Fruit fly (Drosophila melanogaster) whole organism, embryonic: ENCODE data around the gene CG10943.

Source experiments
- Awh ChIP-seq: fragments of 200-800 bp; sonication (Bioruptor generic); IDR thresholded peaks from 2 replicates; pipeline ENCODE4, ENCODE4 v1.3.6; 2022; ENCODE audit warnings: missing biosample characterization, missing genetic modification characterization
- BtbVII ChIP-seq: fragments of 200-800 bp; sonication (Bioruptor generic); optimal IDR thresholded peaks from 3 replicates; lab custom pipeline; 2017; ENCODE audit warnings: missing biosample characterization, mild to moderate bottlenecking, missing genetic modification characterization
- CG10431 ChIP-seq: fragments of 200-800 bp; sonication (Bioruptor generic); optimal IDR thresholded peaks from 3 replicates; lab custom pipeline; 2018; ENCODE audit warnings: missing biosample characterization, mild to moderate bottlenecking, missing genetic modification characterization
- CG10543 ChIP-seq: fragments of 200-800 bp; sonication (Bioruptor generic); optimal IDR thresholded peaks from 3 replicates; lab custom pipeline; 2017; ENCODE audit warnings: missing biosample characterization, mild to moderate bottlenecking, missing genetic modification characterization, moderate library complexity
- CG12071 ChIP-seq: fragments of 200-800 bp; sonication (Bioruptor generic); optimal IDR thresholded peaks from 3 replicates; lab custom pipeline; 2018; ENCODE audit warnings: missing biosample characterization, mild to moderate bottlenecking, missing genetic modification characterization
- CG15073 ChIP-seq: fragments of 200-800 bp; sonication (Bioruptor generic); optimal IDR thresholded peaks from 2 replicates; lab custom pipeline; 2016; ENCODE audit warnings: missing biosample characterization, missing genetic modification characterization
- CG17328 ChIP-seq: fragments of 200-800 bp; sonication (Bioruptor generic); IDR thresholded peaks from 2 replicates; pipeline ENCODE4 v1.3.6; 2022; ENCODE audit warnings: missing biosample characterization, missing genetic modification characterization
- CG17385 ChIP-seq: fragments of 200-800 bp; sonication (Bioruptor generic); optimal IDR thresholded peaks from 3 replicates; lab custom pipeline; 2018; ENCODE audit warnings: missing biosample characterization, mild to moderate bottlenecking, missing genetic modification characterization
- CG2712 ChIP-seq: fragments of 200-800 bp; optimal IDR thresholded peaks from 3 replicates; lab custom pipeline; 2019; ENCODE audit warnings: missing biosample characterization, mild to moderate bottlenecking, missing genetic modification characterization, moderate library complexity
- CG31224 ChIP-seq: fragments of 200-800 bp; sonication (Bioruptor generic); IDR thresholded peaks from 2 replicates; pipeline ENCODE4 v1.3.6; 2022; ENCODE audit warnings: missing biosample characterization, missing genetic modification characterization
- CG34376 ChIP-seq: fragments of 200-800 bp; sonication (Bioruptor generic); optimal IDR thresholded peaks from 2 replicates; lab custom pipeline; 2018; ENCODE audit warnings: missing biosample characterization, mild to moderate bottlenecking, missing genetic modification characterization
- CG4328 ChIP-seq: fragments of 200-800 bp; sonication (Bioruptor generic); optimal IDR thresholded peaks from 3 replicates; lab custom pipeline; 2017; ENCODE audit warnings: missing biosample characterization, missing genetic modification reagents, missing genetic modification characterization
- CG4617 ChIP-seq: fragments of 200-800 bp; sonication (Bioruptor generic); optimal IDR thresholded peaks from 3 replicates; lab custom pipeline; 2016; ENCODE audit warnings: missing biosample characterization, missing genetic modification characterization, borderline replicate concordance
- CG6175 ChIP-seq: fragments of 200-800 bp; sonication (Bioruptor generic); IDR thresholded peaks from 3 replicates; pipeline ENCODE4 v1.3.6; 2022; ENCODE audit warnings: missing biosample characterization, missing genetic modification characterization
- CG7745 ChIP-seq: fragments of 200-800 bp; sonication (Bioruptor generic); optimal IDR thresholded peaks from 2 replicates; lab custom pipeline; 2018; ENCODE audit warnings: missing biosample characterization, mild to moderate bottlenecking, missing genetic modification characterization, moderate library complexity
- Deaf1 ChIP-seq: fragments of 200-800 bp; optimal IDR thresholded peaks from 3 replicates; lab custom pipeline; 2019; ENCODE audit warnings: missing biosample characterization, mild to moderate bottlenecking, missing genetic modification characterization, moderate library complexity
- Drgx ChIP-seq: fragments of 200-800 bp; sonication (Bioruptor generic); IDR thresholded peaks from 2 replicates; pipeline ENCODE4 v1.3.6; 2022; ENCODE audit warnings: missing biosample characterization, missing genetic modification characterization
- HLH3B ChIP-seq: fragments of 200-800 bp; sonication (Bioruptor generic); IDR thresholded peaks from 2 replicates; pipeline ENCODE4 v1.3.6; 2022; ENCODE audit warnings: missing biosample characterization, missing genetic modification characterization
- Lpt ChIP-seq: fragments of >200 bp; optimal IDR thresholded peaks from 2 replicates; lab custom pipeline; 2018; ENCODE audit warnings: missing biosample characterization, missing genetic modification characterization
- Med ChIP-seq: fragments of 200-800 bp; sonication (Bioruptor generic); peaks from one replicate; lab custom pipeline; 2016; ENCODE audit warnings: missing biosample characterization, missing genetic modification characterization, mild to moderate bottlenecking, inconsistent platforms, moderate library complexity
- Nf-YA ChIP-seq: fragments of 200-800 bp; sonication (Bioruptor generic); IDR thresholded peaks from 2 replicates; pipeline ENCODE4 v1.3.6; 2022; ENCODE audit warnings: missing biosample characterization, missing genetic modification characterization
- Nf-YC ChIP-seq: fragments of 200-800 bp; optimal IDR thresholded peaks from 3 replicates; lab custom pipeline; 2019; ENCODE audit warnings: missing biosample characterization, mild to moderate bottlenecking, missing genetic modification characterization, moderate library complexity
- Ssrp ChIP-seq: fragments of 200-800 bp; sonication (Bioruptor generic); optimal IDR thresholded peaks from 2 replicates; lab custom pipeline; 2018; ENCODE audit warnings: missing biosample characterization, mild to moderate bottlenecking, missing genetic modification characterization, moderate library complexity
- TFAM ChIP-seq: fragments of 200-800 bp; sonication (Bioruptor generic); optimal IDR thresholded peaks from 2 replicates; lab custom pipeline; 2017; ENCODE audit warnings: missing biosample characterization, missing genetic modification characterization, inconsistent platforms
- Taf1 ChIP-seq: fragments of 200-800 bp; sonication (Bioruptor generic); IDR thresholded peaks from 2 replicates; pipeline ENCODE4 v1.3.6; 2022; ENCODE audit warnings: missing biosample characterization, missing genetic modification characterization
- Vsx1 ChIP-seq: fragments of 200-800 bp; sonication (Bioruptor generic); optimal IDR thresholded peaks from 2 replicates; lab custom pipeline; 2017; ENCODE audit warnings: missing biosample characterization, mild to moderate bottlenecking, missing genetic modification characterization, missing genetic modification reagents
- ab ChIP-seq: fragments of 200-800 bp; sonication (Bioruptor generic); optimal IDR thresholded peaks from 2 replicates; lab custom pipeline; 2016; ENCODE audit warnings: missing biosample characterization, missing genetic modification characterization
- bsh ChIP-seq, 2 experiments: fragments of 200-800 bp; sonication (Bioruptor generic); optimal IDR thresholded peaks; 2 replicates each; lab custom pipeline; 2017 to 2018; ENCODE audit warnings: mild to moderate bottlenecking in 2 of 2, missing biosample characterization in 2 of 2, missing genetic modification characterization in 2 of 2, moderate library complexity in 1 of 2
- caup ChIP-seq: fragments of 200-800 bp; sonication (Bioruptor generic); optimal IDR thresholded peaks from 3 replicates; lab custom pipeline; 2017; ENCODE audit warnings: missing biosample characterization, mild to moderate bottlenecking, missing genetic modification characterization, moderate library complexity; ENCODE audit not compliant: severe bottlenecking
- cg ChIP-seq: fragments of 200-800 bp; sonication (Bioruptor generic); optimal IDR thresholded peaks from 3 replicates; lab custom pipeline; 2019; ENCODE audit warnings: missing biosample characterization, mild to moderate bottlenecking, missing genetic modification characterization, moderate library complexity
- chif ChIP-seq, 2 experiments: fragments of 200-800 bp; sonication (Bioruptor generic); optimal IDR thresholded peaks; 3 replicates each; lab custom pipeline; 2016; ENCODE audit warnings: missing biosample characterization in 2 of 2, missing genetic modification characterization in 2 of 2
- corto ChIP-seq: fragments of 200-800 bp; sonication (Bioruptor generic); optimal IDR thresholded peaks from 2 replicates; lab custom pipeline; 2016; ENCODE audit warnings: missing biosample characterization, mild to moderate bottlenecking, missing genetic modification characterization, moderate library complexity
- cwo ChIP-seq: fragments of 200-800 bp; sonication (Bioruptor generic); optimal IDR thresholded peaks from 3 replicates; lab custom pipeline; 2017; ENCODE audit warnings: missing biosample characterization, missing genetic modification characterization, mild to moderate bottlenecking, moderate library complexity, missing genetic modification reagents
- dati ChIP-seq: fragments of 200-800 bp; sonication (Bioruptor generic); IDR thresholded peaks from 2 replicates; pipeline ENCODE4 v1.3.6; 2022; ENCODE audit warnings: missing biosample characterization, missing genetic modification characterization
- gro ChIP-seq: fragments of 200-800 bp; sonication (Bioruptor generic); optimal IDR thresholded peaks from 2 replicates; lab custom pipeline; 2016; ENCODE audit warnings: missing biosample characterization, missing genetic modification characterization
- gsb ChIP-seq: fragments of 200-800 bp; sonication (Bioruptor generic); IDR thresholded peaks from 2 replicates; pipeline ENCODE4 v1.3.6; 2022; ENCODE audit warnings: missing biosample characterization, missing genetic modification characterization
- her ChIP-seq: fragments of 200-800 bp; sonication (Bioruptor generic); optimal IDR thresholded peaks from 2 replicates; lab custom pipeline; 2016; ENCODE audit warnings: missing biosample characterization, missing genetic modification characterization
- hkb ChIP-seq, 2 experiments: fragments of 200-800 bp in 1 of 2; fragments of >200 bp in 1 of 2; sonication (Bioruptor generic) in 1 of 2; IDR thresholded peaks in 1 of 2; optimal IDR thresholded peaks in 1 of 2; 2 replicates each; pipeline versions ENCODE4 v1.3.6 to Lab custom; 2017 to 2022; ENCODE audit warnings: missing biosample characterization in 1 of 2, missing genetic modification characterization in 1 of 2
- lbe ChIP-seq: fragments of 200-800 bp; sonication (Bioruptor generic); optimal IDR thresholded peaks from 2 replicates; lab custom pipeline; 2016; ENCODE audit warnings: missing biosample characterization, mild to moderate bottlenecking, missing genetic modification characterization
- mirr ChIP-seq: fragments of 200-800 bp; sonication (Bioruptor generic); optimal IDR thresholded peaks from 3 replicates; lab custom pipeline; 2018; ENCODE audit warnings: missing biosample characterization, mild to moderate bottlenecking, missing genetic modification characterization
- nom ChIP-seq: fragments of 200-800 bp; sonication (Bioruptor generic); optimal IDR thresholded peaks from 2 replicates; lab custom pipeline; 2017; ENCODE audit warnings: missing biosample characterization, missing genetic modification characterization, mild to moderate bottlenecking, moderate library complexity, missing genetic modification reagents
- scrt ChIP-seq: fragments of 200-800 bp; sonication (Bioruptor generic); optimal IDR thresholded peaks from 2 replicates; lab custom pipeline; 2018; ENCODE audit warnings: missing biosample characterization, mild to moderate bottlenecking, missing genetic modification characterization, moderate library complexity
- shn ChIP-seq: fragments of 200-800 bp; sonication (Bioruptor generic); optimal IDR thresholded peaks from 3 replicates; lab custom pipeline; 2016; ENCODE audit warnings: missing biosample characterization, missing genetic modification characterization
- sima ChIP-seq: fragments of 200-800 bp; sonication (Bioruptor generic); optimal IDR thresholded peaks from 2 replicates; lab custom pipeline; 2016; ENCODE audit warnings: missing biosample characterization, missing genetic modification characterization
- so ChIP-seq: fragments of 200-800 bp; sonication (Bioruptor generic); IDR thresholded peaks from 3 replicates; pipeline ENCODE4 v1.3.6; 2022; ENCODE audit warnings: missing biosample characterization, missing genetic modification characterization
- sug ChIP-seq: fragments of 200-800 bp; optimal IDR thresholded peaks from 2 replicates; lab custom pipeline; 2019; ENCODE audit warnings: missing biosample characterization, mild to moderate bottlenecking, missing genetic modification characterization, moderate library complexity
- vvl ChIP-seq: fragments of 200-800 bp; sonication (Bioruptor generic); IDR thresholded peaks from 2 replicates; pipeline ENCODE4 v1.3.6; 2022; ENCODE audit warnings: missing biosample characterization, missing genetic modification characterization
- zen2 ChIP-seq: fragments of 200-800 bp; sonication (Bioruptor generic); IDR thresholded peaks from 3 replicates; pipeline ENCODE4 v1.3.6; 2022; ENCODE audit warnings: missing biosample characterization, missing genetic modification characterization; ENCODE audit not compliant: partially characterized antibody
- zfh1 ChIP-seq: fragments of 200-800 bp; sonication (Bioruptor generic); IDR thresholded peaks from 3 replicates; pipeline ENCODE4 v1.3.6; 2022; ENCODE audit warnings: missing biosample characterization, missing genetic modification characterization

Gene CG10943

dm6 chr3L:12832355-12832881, 30.3 kb downstream of the CG10943 start (continued):
- no peak for TF ChIP-seq ab
- TF ChIP-seq zen2 (GFP tag; lab: Robert Waterston, UW): 0 out of 3 replicates have a peak, but pooled peaks have one; percentile 43
- peak; percentile 21 for TF ChIP-seq cwo (GFP tag; lab: Kevin White, UChicago)
- TF ChIP-seq Nf-YC (tag; lab: Kevin White, UChicago): peak; percentile 49
- peak; percentile 56 for TF ChIP-seq CG10431
- TF ChIP-seq CG12071 (GFP tag; lab: Kevin White, UChicago): peak; percentile 35
- 0 out of 3 replicates have a peak, but pooled peaks have one; percentile 9 for TF ChIP-seq zfh1 (GFP tag; lab: Robert Waterston, UW)
- no peak for TF ChIP-seq dati (GFP tag; lab: Robert Waterston, UW)
- peak; percentile 20 for TF ChIP-seq mirr (GFP tag; lab: Kevin White, UChicago)
- TF ChIP-seq caup (GFP tag; lab: Kevin White, UChicago): no peak
- TF ChIP-seq Taf1 (GFP tag; lab: Robert Waterston, UW): no peak
- TF ChIP-seq CG34376 (GFP tag; lab: Kevin White, UChicago): peak; percentile 41
- peak; percentile 48 for TF ChIP-seq CG10543 (GFP tag; lab: Kevin White, UChicago)
- TF ChIP-seq CG4328 (GFP tag; lab: Kevin White, UChicago): no peak
- peak; percentile 44; the same call in 1 of the 2 replicates for TF ChIP-seq vvl
- no peak for TF ChIP-seq CG15073
- TF ChIP-seq her (GFP tag; lab: Kevin White, UChicago): no peak
- no peak for TF ChIP-seq shn (GFP tag; lab: Kevin White, UChicago)
- TF ChIP-seq TFAM (GFP tag; lab: Kevin White, UChicago): no peak
- TF ChIP-seq CG7745 (tag; lab: Kevin White, UChicago): peak; percentile 1
- TF ChIP-seq gsb (GFP tag; lab: Robert Waterston, UW): 0 out of 2 replicates have a peak, but pooled peaks have one; percentile 26
- peak; percentile 5 for TF ChIP-seq Vsx1
- TF ChIP-seq sug: peak; percentile 12
- peak; percentile 7 for TF ChIP-seq gro (GFP tag; lab: Kevin White, UChicago)
- peak; percentile 8 for TF ChIP-seq BtbVII (GFP tag; lab: Kevin White, UChicago)
- peak; percentile 35; the same call in 1 of the 2 replicates for TF ChIP-seq Awh
- no peak for TF ChIP-seq CG6175 (GFP tag; lab: Robert Waterston, UW)
- TF ChIP-seq CG17385 (GFP tag; lab: Kevin White, UChicago): peak; percentile 12
- TF ChIP-seq Med: peak; percentile 81
- TF ChIP-seq Nf-YA (GFP tag; lab: Robert Waterston, UW): 0 out of 2 replicates have a peak, but pooled peaks have one; percentile 28
- TF ChIP-seq cg: peak; percentile 27
- no peak for TF ChIP-seq chif (GFP tag; optimal IDR thresholded peaks at IDR 0.05; lab: Kevin White, UChicago)
- TF ChIP-seq CG4617 (GFP tag; lab: Kevin White, UChicago): no peak
- no peak for TF ChIP-seq sima (GFP tag; lab: Kevin White, UChicago)
- TF ChIP-seq Drgx (GFP tag; lab: Robert Waterston, UW): peak; percentile 28; the same call in 1 of the 2 replicates
- no peak for TF ChIP-seq CG17328 (GFP tag; lab: Robert Waterston, UW)
- TF ChIP-seq corto (GFP tag; lab: Kevin White, UChicago): peak; percentile 48
- no peak for TF ChIP-seq Lpt (GFP tag; lab: Kevin White, UChicago)
- TF ChIP-seq hkb (optimal IDR thresholded peaks at IDR 0.05; lab: Kevin White, UChicago): no peak
- TF ChIP-seq hkb (GFP tag; IDR thresholded peaks at IDR 0.05; lab: Robert Waterston, UW): peak; percentile 24; the same call in 1 of the 2 replicates
- TF ChIP-seq so (GFP tag; lab: Robert Waterston, UW): peak; percentile 46; the same call in 1 of the 3 replicates
- no peak for TF ChIP-seq CG31224 (GFP tag; lab: Robert Waterston, UW)
- TF ChIP-seq HLH3B (GFP tag; lab: Robert Waterston, UW): no peak
- TF ChIP-seq lbe (GFP tag; lab: Kevin White, UChicago): peak; percentile 20
- TF ChIP-seq nom (GFP tag; lab: Kevin White, UChicago): peak; percentile 77
- peak; percentile 13 for TF ChIP-seq CG2712
- peak in 1 of 2 experiments; percentile 29 for TF ChIP-seq bsh (GFP tag; optimal IDR thresholded peaks at IDR 0.05; lab: Kevin White, UChicago)
- TF ChIP-seq scrt: peak; percentile 69
- no peak for TF ChIP-seq Ssrp
- peak; percentile 53 for TF ChIP-seq Deaf1 (tag; lab: Kevin White, UChicago)
